Fruit fly (Drosophila melanogaster) whole organism, wandering third instar larva: ENCODE data around the gene Svip.
A peak's percentile ranks its signal among the peaks of the same experiment; 100 is the strongest.

Experiments used
- Abd-B ChIP-seq: fragments of >200 bp; optimal IDR thresholded peaks from 2 replicates; lab custom pipeline; 2017; ENCODE audit warnings: missing biosample characterization, missing genetic modification characterization
- CG32264 ChIP-seq: fragments of 200-800 bp; sonication (Bioruptor generic); optimal IDR thresholded peaks from 2 replicates; lab custom pipeline; 2016; ENCODE audit warnings: missing biosample characterization, missing genetic modification characterization
- CG9705 ChIP-seq: fragments of 200-800 bp; sonication (Bioruptor generic); optimal IDR thresholded peaks from 2 replicates; lab custom pipeline; 2018; ENCODE audit warnings: missing biosample characterization, mild to moderate bottlenecking, missing genetic modification characterization
- CrebA ChIP-seq: fragments of 200-800 bp; sonication (Bioruptor generic); optimal IDR thresholded peaks from 2 replicates; lab custom pipeline; 2016; ENCODE audit warnings: missing biosample characterization, mild to moderate bottlenecking, missing genetic modification characterization, borderline replicate concordance
- Dfd ChIP-seq: fragments of >200 bp; optimal IDR thresholded peaks from 2 replicates; lab custom pipeline; 2017; ENCODE audit warnings: missing biosample characterization, missing genetic modification characterization
- Dif ChIP-seq: fragments of 200-275, 200-300 bp; sonication (Bioruptor generic); optimal IDR thresholded peaks from 2 replicates; lab custom pipeline; 2018; ENCODE audit warnings: missing biosample characterization, missing genetic modification characterization; ENCODE audit not compliant: partially characterized antibody
- GATAd ChIP-seq: sonication (Bioruptor generic); optimal IDR thresholded peaks from 2 replicates; lab custom pipeline; 2016; ENCODE audit warnings: missing biosample characterization, missing genetic modification characterization
- HLH106 ChIP-seq: fragments of 200-800 bp; optimal IDR thresholded peaks from 3 replicates; lab custom pipeline; 2019; ENCODE audit warnings: missing biosample characterization, mild to moderate bottlenecking, missing genetic modification characterization, moderate library complexity
- Hnf4 ChIP-seq: fragments of 200-800 bp; sonication (Bioruptor generic); optimal IDR thresholded peaks from 2 replicates; lab custom pipeline; 2016; ENCODE audit warnings: missing biosample characterization, mild to moderate bottlenecking, missing genetic modification characterization
- Hr78 ChIP-seq: fragments of >200 bp; optimal IDR thresholded peaks from 2 replicates; lab custom pipeline; 2017; ENCODE audit warnings: missing biosample characterization, missing genetic modification characterization
- Hr83 ChIP-seq: fragments of 200-300 bp; sonication (Bioruptor generic); optimal IDR thresholded peaks from 2 replicates; lab custom pipeline; 2016; ENCODE audit warnings: missing biosample characterization, mild to moderate bottlenecking, missing genetic modification characterization, moderate library complexity; ENCODE audit not compliant: poor library complexity, severe bottlenecking
- Jra ChIP-seq: sonication (Bioruptor generic); optimal IDR thresholded peaks from 2 replicates; lab custom pipeline; 2016; ENCODE audit warnings: missing biosample characterization, missing genetic modification characterization
- Mio ChIP-seq: sonication (Bioruptor generic); optimal IDR thresholded peaks from 2 replicates; lab custom pipeline; 2016; ENCODE audit warnings: missing biosample characterization, missing genetic modification characterization
- Myc ChIP-seq: fragments of >200 bp; optimal IDR thresholded peaks from 2 replicates; lab custom pipeline; 2017
- N ChIP-seq: fragments of >200 bp; optimal IDR thresholded peaks from 2 replicates; lab custom pipeline; 2018; ENCODE audit warnings: missing biosample characterization, missing external identifiers, missing genetic modification characterization
- OdsH ChIP-seq: fragments of 200-800 bp; sonication (Bioruptor generic); optimal IDR thresholded peaks from 2 replicates; lab custom pipeline; 2016; ENCODE audit warnings: missing biosample characterization, mild to moderate bottlenecking, missing genetic modification characterization
- Rel ChIP-seq, 2 experiments: fragments of 200-800 bp; sonication (Bioruptor generic) in 1 of 2; optimal IDR thresholded peaks; 2 replicates in 1 of 2; 3 replicates in 1 of 2; lab custom pipeline; 2016 to 2019; ENCODE audit warnings: mild to moderate bottlenecking in 2 of 2, missing biosample characterization in 2 of 2, missing genetic modification characterization in 2 of 2, moderate library complexity in 1 of 2
- Sp1 ChIP-seq: fragments of 200-800 bp; sonication (Bioruptor generic); optimal IDR thresholded peaks from 3 replicates; lab custom pipeline; 2019; ENCODE audit warnings: missing biosample characterization, mild to moderate bottlenecking, missing genetic modification characterization, moderate library complexity
- Vsx2 ChIP-seq: fragments of 200-300, 225-300 bp; sonication (Bioruptor generic); optimal IDR thresholded peaks from 2 replicates; lab custom pipeline; 2018; ENCODE audit warnings: missing biosample characterization, missing genetic modification characterization; ENCODE audit not compliant: partially characterized antibody
- br ChIP-seq: fragments of 200-800 bp; sonication (Bioruptor generic); optimal IDR thresholded peaks from 2 replicates; lab custom pipeline; 2016; ENCODE audit warnings: missing biosample characterization, missing genetic modification characterization
- brk ChIP-seq: fragments of 200-800 bp; sonication (Bioruptor generic); optimal IDR thresholded peaks from 2 replicates; lab custom pipeline; 2016; ENCODE audit warnings: missing biosample characterization, mild to moderate bottlenecking, missing genetic modification characterization
- dl ChIP-seq, 2 experiments: fragments of 175-275, 200-275 bp in 1 of 2; fragments of 200-275 bp in 1 of 2; sonication (Bioruptor generic); optimal IDR thresholded peaks; lab custom pipeline; 2018; ENCODE audit warnings: mild to moderate bottlenecking in 2 of 2, missing biosample characterization in 2 of 2, missing genetic modification characterization in 2 of 2, moderate library complexity in 2 of 2; ENCODE audit not compliant: partially characterized antibody in 2 of 2, insufficient read depth in 1 of 2
- dmrt93B ChIP-seq: fragments of 200-800 bp; sonication (Bioruptor generic); optimal IDR thresholded peaks from 2 replicates; lab custom pipeline; 2018; ENCODE audit warnings: missing biosample characterization, mild to moderate bottlenecking, missing genetic modification characterization
- dsf ChIP-seq: sonication (Bioruptor generic); optimal IDR thresholded peaks from 2 replicates; lab custom pipeline; 2016; ENCODE audit warnings: missing biosample characterization, missing genetic modification characterization, borderline replicate concordance
- ey ChIP-seq: fragments of 200-800 bp; sonication (Bioruptor generic); optimal IDR thresholded peaks from 2 replicates; lab custom pipeline; 2016; ENCODE audit warnings: missing biosample characterization, missing genetic modification characterization
- foxo ChIP-seq, 2 experiments: fragments of 200-800 bp; sonication (Bioruptor generic); optimal IDR thresholded peaks; 2 replicates in 1 of 2; 3 replicates in 1 of 2; lab custom pipeline; 2016 to 2017; ENCODE audit warnings: missing biosample characterization in 2 of 2, missing genetic modification characterization in 2 of 2
- fru ChIP-seq: fragments of 200-800 bp; sonication (Bioruptor generic); optimal IDR thresholded peaks from 3 replicates; lab custom pipeline; 2016; ENCODE audit warnings: missing biosample characterization, mild to moderate bottlenecking, missing genetic modification characterization
- h ChIP-seq: fragments of 200-800 bp; sonication (Bioruptor generic); optimal IDR thresholded peaks from 3 replicates; lab custom pipeline; 2016; ENCODE audit warnings: missing biosample characterization, mild to moderate bottlenecking, missing genetic modification characterization
- jim ChIP-seq: fragments of 175-275, 200-325 bp; sonication (Bioruptor generic); optimal IDR thresholded peaks from 2 replicates; lab custom pipeline; 2016; ENCODE audit warnings: missing biosample characterization, mild to moderate bottlenecking, missing genetic modification characterization
- lola ChIP-seq: fragments of >200 bp; optimal IDR thresholded peaks from 2 replicates; lab custom pipeline; 2017; ENCODE audit warnings: missing biosample characterization, missing genetic modification characterization
- pan ChIP-seq: fragments of >200 bp; optimal IDR thresholded peaks from 2 replicates; lab custom pipeline; 2017
- psq ChIP-seq: fragments of 200-800 bp; sonication (Bioruptor generic); optimal IDR thresholded peaks from 3 replicates; lab custom pipeline; 2017; ENCODE audit warnings: missing biosample characterization, mild to moderate bottlenecking, missing genetic modification characterization, moderate library complexity
- rgr ChIP-seq: fragments of 200-800 bp; sonication (Bioruptor generic); optimal IDR thresholded peaks from 3 replicates; lab custom pipeline; 2016; ENCODE audit warnings: missing biosample characterization, mild to moderate bottlenecking, missing genetic modification characterization
- sage ChIP-seq: fragments of 200-800 bp; sonication (Bioruptor generic); optimal IDR thresholded peaks from 2 replicates; lab custom pipeline; 2016; ENCODE audit warnings: missing biosample characterization, mild to moderate bottlenecking, missing genetic modification characterization
- sv ChIP-seq: fragments of 200-800 bp; sonication (Bioruptor generic); optimal IDR thresholded peaks from 3 replicates; lab custom pipeline; 2016; ENCODE audit warnings: missing biosample characterization, missing genetic modification characterization
- tai ChIP-seq: sonication (Bioruptor generic); optimal IDR thresholded peaks from 2 replicates; lab custom pipeline; 2016; ENCODE audit warnings: missing biosample characterization, missing genetic modification characterization
- usp ChIP-seq: fragments of >200 bp; optimal IDR thresholded peaks from 2 replicates; lab custom pipeline; 2017; ENCODE audit warnings: missing biosample characterization, missing genetic modification characterization
- woc ChIP-seq: sonication (Bioruptor generic); optimal IDR thresholded peaks from 2 replicates; lab custom pipeline; 2016; ENCODE audit warnings: missing biosample characterization, mild to moderate bottlenecking, missing genetic modification characterization

Svip gene

DNA sequence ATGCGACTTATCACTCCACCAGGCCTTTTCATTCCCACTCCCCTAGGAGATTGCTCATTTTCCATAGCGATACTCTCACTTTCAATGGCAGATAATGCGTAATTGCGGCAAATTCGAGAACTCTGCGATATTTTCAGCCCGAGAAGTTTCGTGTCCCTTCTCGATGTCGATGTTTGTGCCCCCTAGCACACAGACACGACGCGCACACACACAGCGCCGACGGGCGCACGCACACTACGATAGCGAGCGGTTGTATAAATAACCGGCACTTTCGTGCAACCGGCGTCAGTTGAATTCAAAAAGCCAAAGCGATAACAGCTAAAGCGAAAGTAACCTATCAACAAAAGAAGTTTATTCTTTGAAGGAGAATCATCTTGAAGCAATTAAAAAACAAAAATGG lies 22.8 kb downstream of the Svip start, which contains the start of gene Hsp23 (continued):
- TF ChIP-seq dsf (GFP tag; lab: Kevin White, UChicago), result no peak

DNA sequence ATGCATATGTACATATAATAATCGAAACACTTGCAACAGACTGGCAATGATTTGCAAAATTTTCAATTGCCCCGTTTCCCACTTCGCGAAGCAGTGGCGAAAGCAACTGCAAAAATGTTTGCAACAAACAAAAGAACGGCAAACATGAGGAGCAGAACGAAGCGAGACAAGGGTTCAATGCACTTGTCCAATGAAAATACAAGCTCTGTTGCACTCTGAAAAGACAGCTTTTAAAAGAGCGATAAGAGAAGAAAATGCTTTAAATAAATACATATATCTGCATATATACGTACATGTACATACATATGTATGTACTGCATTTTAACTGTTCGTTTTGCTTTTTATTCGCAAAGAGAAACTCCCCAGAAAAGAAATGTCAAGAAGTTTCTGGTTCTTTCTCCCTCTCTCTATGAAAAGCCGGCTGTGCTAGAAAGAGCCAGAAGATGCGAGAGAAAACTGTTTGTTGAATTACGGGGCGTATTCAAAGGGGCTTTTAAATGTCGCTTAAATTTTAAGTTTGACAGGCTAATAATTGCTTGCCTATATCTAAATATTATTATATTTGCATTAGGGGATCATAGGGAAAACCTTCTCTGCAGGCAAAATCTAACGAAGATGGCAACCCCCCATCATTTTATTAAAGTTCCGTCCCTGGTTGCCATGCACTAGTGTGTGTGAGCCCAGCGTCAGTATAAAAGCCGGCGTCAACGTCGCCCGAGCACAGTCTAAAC lies 24.7 kb downstream of the Svip start, which contains the start of gene Hsp27:
Gene Hsp27, plus strand, starts transcription at position 719 of the 731 bp plus-strand sequence.
- peak; percentile 99 for TF ChIP-seq Hnf4 (GFP tag; lab: Kevin White, UChicago)
- TF ChIP-seq brk (GFP tag; lab: Kevin White, UChicago), result peak; percentile 98
- no peak for TF ChIP-seq dl (GFP tag; optimal IDR thresholded peaks at IDR 0.05; lab: Kevin White, UChicago; ENCODE audit: insufficient read depth in 1 of 2, partially characterized antibody in 2 of 2)
- peak; percentile 97 to 100 for TF ChIP-seq foxo (GFP tag; optimal IDR thresholded peaks at IDR 0.05; lab: Kevin White, UChicago)
- TF ChIP-seq Abd-B (GFP tag; lab: Kevin White, UChicago), result no peak
- TF ChIP-seq ey (GFP tag; lab: Kevin White, UChicago), result peak; percentile 99
- peak; percentile 100 for TF ChIP-seq OdsH (GFP tag; lab: Kevin White, UChicago)
- TF ChIP-seq woc, result peak; percentile 100
- no peak for TF ChIP-seq lola (GFP tag; lab: Kevin White, UChicago)
- TF ChIP-seq rgr (GFP tag; lab: Kevin White, UChicago), result peak; percentile 100
- TF ChIP-seq dmrt93B (GFP tag; lab: Kevin White, UChicago), result peak; percentile 100
- TF ChIP-seq Hr83 (GFP tag; lab: Kevin White, UChicago), result peak; percentile 99
- peak; percentile 96 for TF ChIP-seq tai
- peak; percentile 96 for TF ChIP-seq sv
- no peak for TF ChIP-seq Hr78
- peak; percentile 100 for TF ChIP-seq psq (GFP tag; lab: Kevin White, UChicago)
- peak; percentile 100 for TF ChIP-seq h (GFP tag; lab: Kevin White, UChicago)
- TF ChIP-seq Sp1 (GFP tag; lab: Kevin White, UChicago), result peak; percentile 100
- TF ChIP-seq HLH106 (tag; lab: Kevin White, UChicago), result peak; percentile 100
- TF ChIP-seq fru, result peak; percentile 100
- no peak for TF ChIP-seq pan
- TF ChIP-seq Jra (GFP tag; lab: Kevin White, UChicago), result peak; percentile 98
- no peak for TF ChIP-seq Dif (GFP tag; lab: Kevin White, UChicago)
- TF ChIP-seq jim (GFP tag; lab: Kevin White, UChicago), result peak; percentile 78
- TF ChIP-seq CG32264, result peak; percentile 99
- no peak for TF ChIP-seq Myc
- TF ChIP-seq CG9705 (GFP tag; lab: Kevin White, UChicago), result peak; percentile 98
- peak; percentile 96 for TF ChIP-seq GATAd (GFP tag; lab: Kevin White, UChicago)
- TF ChIP-seq N (GFP tag; lab: Kevin White, UChicago), result no peak
- TF ChIP-seq Rel (GFP tag; optimal IDR thresholded peaks at IDR 0.05; lab: Kevin White, UChicago), result peak; percentile 99
- peak; percentile 94 for TF ChIP-seq Rel (tag; optimal IDR thresholded peaks at IDR 0.05; lab: Kevin White, UChicago)
- no peak for TF ChIP-seq Vsx2 (GFP tag; lab: Kevin White, UChicago)
- no peak for TF ChIP-seq Dfd
- TF ChIP-seq CrebA (GFP tag; lab: Kevin White, UChicago), result no peak
- peak; percentile 100 for TF ChIP-seq br (GFP tag; lab: Kevin White, UChicago)
- peak; percentile 96 for TF ChIP-seq dsf (GFP tag; lab: Kevin White, UChicago)
- no peak for TF ChIP-seq usp (GFP tag; lab: Kevin White, UChicago)
- TF ChIP-seq sage (GFP tag; lab: Kevin White, UChicago), result peak; percentile 99
- peak; percentile 93 for TF ChIP-seq Mio
